In the genomic region with DNA sequence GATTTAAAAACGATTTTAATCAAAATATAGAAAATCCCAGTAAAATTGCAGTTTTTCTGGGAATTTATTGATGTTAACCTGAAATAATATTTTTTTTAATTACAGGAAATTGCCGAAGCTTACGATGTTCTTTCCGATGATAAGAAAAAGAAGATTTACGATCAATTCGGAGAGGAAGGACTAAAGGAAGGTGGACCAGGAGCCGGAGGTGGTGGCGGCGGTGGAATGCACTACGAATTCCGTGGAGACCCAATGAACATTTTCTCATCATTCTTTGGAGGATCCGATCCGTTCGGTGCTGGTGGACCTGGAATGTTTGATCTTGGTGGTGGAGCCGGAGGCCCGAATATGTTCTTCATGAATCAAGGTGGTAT, we compare ENCODE assay signal across 2 worm cellular contexts.
TF ChIP-seq lines count a peak whose summit lies in the region.

No protein-coding gene starts in this region.

TF ChIP-seq in whole organism, L4 larva, 104 proteins besides CTCF, POLR2A, EP300 and RAD21:
- TF ChIP-seq lin-15B (tag; optimal IDR thresholded peaks at IDR 0.05; lab: Kevin White, UChicago) = no peak
- no peak for TF ChIP-seq ama-1 (optimal IDR thresholded peaks at IDR 0.05; lab: Kevin White, UChicago)
- no peak for TF ChIP-seq fos-1 (tag; optimal IDR thresholded peaks at IDR 0.05; lab: Kevin White, UChicago)
- no peak for TF ChIP-seq ceh-82 (tag; optimal IDR thresholded peaks at IDR 0.05; lab: Kevin White, UChicago)
- no peak for TF ChIP-seq nhr-6 (tag; optimal IDR thresholded peaks at IDR 0.05; lab: Kevin White, UChicago)
- no peak for TF ChIP-seq rbr-2 (tag; optimal IDR thresholded peaks at IDR 0.05; lab: Kevin White, UChicago)
- no peak for TF ChIP-seq lin-39 (tag; optimal IDR thresholded peaks at IDR 0.05; lab: Kevin White, UChicago)
- TF ChIP-seq zfp-2 (tag; optimal IDR thresholded peaks at IDR 0.05; lab: Kevin White, UChicago) = no peak
- TF ChIP-seq nhr-11 (tag; optimal IDR thresholded peaks at IDR 0.05; lab: Kevin White, UChicago) = no peak
- TF ChIP-seq hlh-11 (tag; optimal IDR thresholded peaks at IDR 0.05; lab: Kevin White, UChicago) = no peak
- TF ChIP-seq ces-1 (GFP tag; optimal IDR thresholded peaks at IDR 0.05; lab: Kevin White, UChicago) = no peak
- no peak for TF ChIP-seq Y75B8A.6 (GFP tag; IDR thresholded peaks at IDR 0.05; lab: Robert Waterston, UW)
- TF ChIP-seq cey-2 (tag; optimal IDR thresholded peaks at IDR 0.05; lab: Kevin White, UChicago; ENCODE audit: borderline replicate concordance, insufficient read depth) = no peak
- TF ChIP-seq nhr-102 (tag; optimal IDR thresholded peaks at IDR 0.05; lab: Kevin White, UChicago) = no peak
- no peak for TF ChIP-seq dve-1 (tag; optimal IDR thresholded peaks at IDR 0.05; lab: Kevin White, UChicago; ENCODE audit: insufficient read depth)
- peak; percentile 93 for TF ChIP-seq aha-1 (tag; lab: Kevin White, UChicago)
- no peak for TF ChIP-seq F44E2.7 (GFP tag; IDR thresholded peaks at IDR 0.05; lab: Robert Waterston, UW)
- TF ChIP-seq lim-7 (GFP tag; IDR thresholded peaks at IDR 0.05; lab: Robert Waterston, UW) = 0 out of 2 replicates have a peak, but pooled peaks have one; percentile 21
- TF ChIP-seq set-16 (GFP tag; IDR thresholded peaks at IDR 0.05; lab: Robert Waterston, UW) = peak; percentile 41
- TF ChIP-seq dmd-6 (GFP tag; IDR thresholded peaks at IDR 0.05; lab: Robert Waterston, UW) = peak; percentile 15; the same call in 1 of the 2 replicates
- no peak for TF ChIP-seq lsy-2 (tag; optimal IDR thresholded peaks at IDR 0.05; lab: Kevin White, UChicago)
- TF ChIP-seq mdl-1 (tag; optimal IDR thresholded peaks at IDR 0.05; lab: Kevin White, UChicago) = no peak
- TF ChIP-seq ZK337.2 (GFP tag; IDR thresholded peaks at IDR 0.05; lab: Robert Waterston, UW) = no peak
- TF ChIP-seq D1046.2 (GFP tag; IDR thresholded peaks at IDR 0.05; lab: Robert Waterston, UW) = no peak
- TF ChIP-seq zip-11 (GFP tag; IDR thresholded peaks at IDR 0.05; lab: Robert Waterston, UW) = no peak
- no peak for TF ChIP-seq spr-3 (GFP tag; optimal IDR thresholded peaks at IDR 0.05; lab: Kevin White, UChicago)
- no peak for TF ChIP-seq madf-9 (GFP tag; conservative IDR thresholded peaks at IDR 0.05; lab: Robert Waterston, UW)
- TF ChIP-seq nhr-42 (GFP tag; IDR thresholded peaks at IDR 0.05; lab: Robert Waterston, UW) = no peak
- TF ChIP-seq egl-43 (GFP tag; IDR thresholded peaks at IDR 0.05; lab: Robert Waterston, UW) = no peak

TF ChIP-seq in whole organism, young adult, 124 proteins besides CTCF, POLR2A, EP300 and RAD21:
- TF ChIP-seq lag-1 (GFP tag; IDR thresholded peaks at IDR 0.05; lab: Robert Waterston, UW) (no peak), B0336.3 (GFP tag; IDR thresholded peaks at IDR 0.05; lab: Robert Waterston, UW) (no peak), nfyb-1 (GFP tag; IDR thresholded peaks at IDR 0.05; lab: Robert Waterston, UW) (peak; percentile 38; the same call in 1 of the 2 replicates), mxl-1 (tag; optimal IDR thresholded peaks at IDR 0.05; lab: Kevin White, UChicago) (no peak), F55B11.4 (tag; optimal IDR thresholded peaks at IDR 0.05; lab: Kevin White, UChicago; ENCODE audit: borderline replicate concordance, insufficient read depth) (no peak), nhr-179 (tag; optimal IDR thresholded peaks at IDR 0.05; lab: Kevin White, UChicago) (no peak), egl-18 (GFP tag; IDR thresholded peaks at IDR 0.05; lab: Robert Waterston, UW) (no peak), D2030.7 (GFP tag; IDR thresholded peaks at IDR 0.05; lab: Robert Waterston, UW) (no peak), unc-130 (GFP tag; optimal IDR thresholded peaks at IDR 0.05; lab: Kevin White, UChicago) (no peak), lsl-1 (GFP tag; optimal IDR thresholded peaks at IDR 0.05; lab: Kevin White, UChicago) (no peak), ceh-100 (GFP tag; IDR thresholded peaks at IDR 0.05; lab: Robert Waterston, UW) (no peak), madf-3 (GFP tag; IDR thresholded peaks at IDR 0.05; lab: Robert Waterston, UW) (no peak), lin-26 (GFP tag; IDR thresholded peaks at IDR 0.05; lab: Robert Waterston, UW) (0 out of 2 replicates have a peak, but pooled peaks have one; percentile 12), aptf-2 (GFP tag; conservative IDR thresholded peaks at IDR 0.05; lab: Robert Waterston, UW) (no peak), sptf-2 (GFP tag; optimal IDR thresholded peaks at IDR 0.05; lab: Kevin White, UChicago) (no peak), zfh-2 (GFP tag; conservative IDR thresholded peaks at IDR 0.05; lab: Robert Waterston, UW) (peak; percentile 64), die-1 (tag; optimal IDR thresholded peaks at IDR 0.05; lab: Kevin White, UChicago) (no peak), let-526 (GFP tag; IDR thresholded peaks at IDR 0.05; lab: Robert Waterston, UW) (no peak), ceh-27 (GFP tag; optimal IDR thresholded peaks at IDR 0.05; lab: Kevin White, UChicago) (no peak), ztf-26 (tag; optimal IDR thresholded peaks at IDR 0.05; lab: Kevin White, UChicago) (no peak), lin-54 (GFP tag; optimal IDR thresholded peaks at IDR 0.05; lab: Kevin White, UChicago) (peak; percentile 1), tlf-1 (GFP tag; optimal IDR thresholded peaks at IDR 0.05; lab: Kevin White, UChicago) (no peak), ekl-4 (GFP tag; IDR thresholded peaks at IDR 0.05; lab: Robert Waterston, UW) (no peak), F23B12.7 (tag; optimal IDR thresholded peaks at IDR 0.05; lab: Kevin White, UChicago; ENCODE audit: insufficient read depth) (no peak)
